Fruit fly (Drosophila melanogaster): ENCODE data around the gene CG10646.

The CG10646 gene

dm6 chr3L:12530044-12530443, 26.4 kb upstream of the CG10646 start, which contains the start of gene nst (continued):
- TF ChIP-seq Oli (tag; optimal IDR thresholded peaks at IDR 0.05) (no peak), H2.0 (GFP tag; IDR thresholded peaks at IDR 0.05) (no peak), Fer3 (tag; optimal IDR thresholded peaks at IDR 0.05) (no peak), Ets65A (GFP tag) (peak; percentile 60), grn (GFP tag; optimal IDR thresholded peaks at IDR 0.05) (no peak), E2f2 (GFP tag; IDR thresholded peaks at IDR 0.05) (peak; percentile 83), ac (GFP tag; optimal IDR thresholded peaks at IDR 0.05) (no peak), MTF-1 (GFP tag; optimal IDR thresholded peaks at IDR 0.05; ENCODE audit: borderline replicate concordance) (no peak), Camta (GFP tag; optimal IDR thresholded peaks at IDR 0.05) (no peak), ci (GFP tag; IDR thresholded peaks at IDR 0.05) (peak; percentile 16; the same call in 1 of the 3 replicates), slou (GFP tag; optimal IDR thresholded peaks at IDR 0.05) (no peak), ATbp (GFP tag; optimal IDR thresholded peaks at IDR 0.05) (no peak), CG10267 (tag; optimal IDR thresholded peaks at IDR 0.05) (no peak), gcm (GFP tag; optimal IDR thresholded peaks at IDR 0.05) (no peak), ash1 (GFP tag; optimal IDR thresholded peaks at IDR 0.05) (no peak), prd (optimal IDR thresholded peaks at IDR 0.05) (no peak), prd (GFP tag; IDR thresholded peaks at IDR 0.05) (no peak), CG2678 (tag; optimal IDR thresholded peaks at IDR 0.05) (peak; percentile 1), CG15479 (GFP tag; optimal IDR thresholded peaks at IDR 0.05) (no peak), CG42726 (GFP tag; IDR thresholded peaks at IDR 0.05; ENCODE audit: partially characterized antibody) (no peak), CG1529 (GFP tag; optimal IDR thresholded peaks at IDR 0.05) (no peak), CG17802 (tag; optimal IDR thresholded peaks at IDR 0.05) (peak; percentile 2), CG17186 (GFP tag; optimal IDR thresholded peaks at IDR 0.05) (peak; percentile 34), crol (GFP tag; IDR thresholded peaks at IDR 0.05) (no peak), kay (GFP tag; optimal IDR thresholded peaks at IDR 0.05) (no peak), YL-1 (GFP tag; optimal IDR thresholded peaks at IDR 0.05) (peak; percentile 32), dan (GFP tag; IDR thresholded peaks at IDR 0.05) (no peak), lmd (GFP tag; IDR thresholded peaks at IDR 0.05) (no peak), Nf-YA (GFP tag; IDR thresholded peaks at IDR 0.05) (no peak), pfk (GFP tag; optimal IDR thresholded peaks at IDR 0.05) (no peak), Jarid2 (GFP tag; optimal IDR thresholded peaks at IDR 0.05) (no peak), CG13424 (tag; optimal IDR thresholded peaks at IDR 0.05) (no peak), CG3847 (GFP tag; IDR thresholded peaks at IDR 0.05) (peak; percentile 48; the same call in 1 of the 2 replicates), dm (GFP tag; optimal IDR thresholded peaks at IDR 0.05) (no peak), crp (GFP tag; optimal IDR thresholded peaks at IDR 0.05) (peak in 1 of 2 experiments; percentile 78), ttk (GFP tag; IDR thresholded peaks at IDR 0.05) (no peak), CG2199 (GFP tag; IDR thresholded peaks at IDR 0.05) (no peak), CG32767 (GFP tag; IDR thresholded peaks at IDR 0.05) (no peak), CG18619 (GFP tag; optimal IDR thresholded peaks at IDR 0.05) (no peak), CG10959 (GFP tag; IDR thresholded peaks at IDR 0.05) (no peak), CG9215 (GFP tag; IDR thresholded peaks at IDR 0.05) (no peak), CG14441 (GFP tag; IDR thresholded peaks at IDR 0.05) (no peak), CG43689 (GFP tag; IDR thresholded peaks at IDR 0.05) (no peak), run (tag; optimal IDR thresholded peaks at IDR 0.05) (no peak), CG13894 (tag; optimal IDR thresholded peaks at IDR 0.05) (no peak), CG8281 (tag; optimal IDR thresholded peaks at IDR 0.05) (no peak), pan (optimal IDR thresholded peaks at IDR 0.05) (no peak), pan (GFP tag; optimal IDR thresholded peaks at IDR 0.05 in 1 of 2, IDR thresholded peaks at IDR 0.05 in 1 of 2) (no peak), CG3995 (GFP tag; optimal IDR thresholded peaks at IDR 0.05) (no peak), CG11723 (GFP tag; optimal IDR thresholded peaks at IDR 0.05) (no peak), tap (tag; optimal IDR thresholded peaks at IDR 0.05) (no peak), dmrt99B (tag; optimal IDR thresholded peaks at IDR 0.05) (no peak)
